Worm (Caenorhabditis elegans) whole organism, L1 larva: ENCODE measurements around the gene srbc-70.

Experiments
- C34B4.2 ChIP-seq: sonication (generic microtip); optimal IDR thresholded peaks from 2 replicates; lab custom pipeline; 2017; ENCODE audit warnings: mild to moderate bottlenecking, missing genetic modification characterization, missing compliant biosample characterization
- F16B12.6 ChIP-seq: fragments of 150-350 bp; optimal IDR thresholded peaks from 2 replicates; lab custom pipeline; 2014; ENCODE audit warnings: missing biosample characterization, missing genetic modification characterization
- ama-1 ChIP-seq: fragments of 150-350 bp; optimal IDR thresholded peaks from 2 replicates; lab custom pipeline; 2014
- blmp-1 ChIP-seq: fragments of 150-350 bp; optimal IDR thresholded peaks from 2 replicates; lab custom pipeline; 2014; ENCODE audit warnings: missing biosample characterization, missing genetic modification characterization
- ceh-63 ChIP-seq: fragments of 200-800 bp; sonication (Bioruptor generic); optimal IDR thresholded peaks from 2 replicates; lab custom pipeline; 2018; ENCODE audit warnings: mild to moderate bottlenecking, missing genetic modification characterization, missing compliant biosample characterization
- ceh-8 ChIP-seq: fragments of 200-800 bp; sonication (Bioruptor generic); optimal IDR thresholded peaks from 2 replicates; lab custom pipeline; 2018; ENCODE audit warnings: mild to moderate bottlenecking, missing genetic modification characterization, moderate library complexity, missing compliant biosample characterization
- ceh-88 ChIP-seq: fragments of 200-800 bp; sonication (Bioruptor generic); IDR thresholded peaks from 2 replicates; pipeline ENCODE4 v1.3.6; 2022; ENCODE audit warnings: missing genetic modification characterization, missing compliant biosample characterization
- ces-1 ChIP-seq: fragments of 150-350 bp; optimal IDR thresholded peaks from 2 replicates; lab custom pipeline; 2014; ENCODE audit warnings: missing biosample characterization, missing genetic modification reagents, missing genetic modification characterization
- dpl-1 ChIP-seq, 3 experiments: fragments of 150-350 bp in 2 of 3; sonication (generic microtip) in 1 of 3; optimal IDR thresholded peaks; 2 replicates each; lab custom pipeline; 2014 to 2017; ENCODE audit warnings: missing biosample characterization in 3 of 3, missing genetic modification characterization in 3 of 3, missing genetic modification reagents in 3 of 3
- dsc-1 ChIP-seq: sonication (generic microtip); optimal IDR thresholded peaks from 2 replicates; lab custom pipeline; 2016; ENCODE audit warnings: mild to moderate bottlenecking, missing genetic modification characterization, missing compliant biosample characterization
- efl-1 ChIP-seq, 4 experiments: fragments of 150-350 bp; optimal IDR thresholded peaks in 3 of 4; peaks in 1 of 4; 1 replicate in 1 of 4; 2 replicates in 3 of 4; lab custom pipeline; 2014; ENCODE audit warnings: missing biosample characterization in 2 of 4, missing genetic modification characterization in 2 of 4, missing genetic modification reagents in 2 of 4
- elt-3 ChIP-seq, 6 experiments: fragments of 150-350 bp in 1 of 6; sonication (generic microtip); optimal IDR thresholded peaks; 2 replicates each; lab custom pipeline; 2017 to 2018; ENCODE audit warnings: missing biosample characterization in 6 of 6, missing genetic modification characterization in 6 of 6, inconsistent platforms in 1 of 6
- fkh-8 ChIP-seq: sonication (generic microtip); optimal IDR thresholded peaks from 2 replicates; lab custom pipeline; 2016; ENCODE audit warnings: mild to moderate bottlenecking, missing genetic modification characterization, missing compliant biosample characterization
- irx-1 ChIP-seq: sonication (generic microtip); optimal IDR thresholded peaks from 2 replicates; lab custom pipeline; 2016; ENCODE audit warnings: missing genetic modification characterization, missing compliant biosample characterization
- jun-1 ChIP-seq: fragments of 150-350 bp; optimal IDR thresholded peaks from 2 replicates; lab custom pipeline; 2014; ENCODE audit warnings: missing biosample characterization, missing genetic modification reagents, missing genetic modification characterization
- lin-35 ChIP-seq, 2 experiments: fragments of 150-350 bp; optimal IDR thresholded peaks; 2 replicates each; lab custom pipeline; 2014; ENCODE audit warnings: missing biosample characterization in 2 of 2, missing genetic modification characterization in 2 of 2, missing genetic modification reagents in 2 of 2
- mdl-1 ChIP-seq, 2 experiments: fragments of 150-350 bp; optimal IDR thresholded peaks; 2 replicates each; lab custom pipeline; 2014 to 2017; ENCODE audit warnings: missing biosample characterization in 2 of 2, missing genetic modification characterization in 2 of 2, inconsistent platforms in 1 of 2
- mep-1 ChIP-seq: fragments of 150-350 bp; optimal IDR thresholded peaks from 2 replicates; lab custom pipeline; 2014; ENCODE audit warnings: missing biosample characterization, missing genetic modification characterization
- nhr-19 ChIP-seq: fragments of 200-800 bp; sonication (Bioruptor generic); conservative IDR thresholded peaks from 2 replicates; pipeline ENCODE4 v1.3.6; 2022; ENCODE audit warnings: missing genetic modification characterization, missing compliant biosample characterization
- nhr-71 ChIP-seq: sonication (generic microtip); optimal IDR thresholded peaks from 2 replicates; lab custom pipeline; 2016; ENCODE audit warnings: mild to moderate bottlenecking, missing genetic modification characterization, moderate library complexity, missing compliant biosample characterization
- nhr-77 ChIP-seq: fragments of 150-350 bp; optimal IDR thresholded peaks from 2 replicates; lab custom pipeline; 2014; ENCODE audit warnings: missing biosample characterization, missing genetic modification characterization
- nhr-85 ChIP-seq: sonication (generic microtip); peaks from one replicate; lab custom pipeline; 2016; ENCODE audit warnings: missing genetic modification characterization, inconsistent platforms, missing compliant biosample characterization
- nhr-90 ChIP-seq: sonication (generic microtip); optimal IDR thresholded peaks from 2 replicates; lab custom pipeline; 2016; ENCODE audit warnings: mild to moderate bottlenecking, missing genetic modification characterization, missing compliant biosample characterization; ENCODE audit not compliant: poor library complexity
- pax-3 ChIP-seq: fragments of 200-800 bp; sonication (Bioruptor generic); optimal IDR thresholded peaks from 2 replicates; lab custom pipeline; 2018; ENCODE audit warnings: mild to moderate bottlenecking, missing genetic modification characterization, moderate library complexity, missing compliant biosample characterization
- rnt-1 ChIP-seq: sonication (generic microtip); optimal IDR thresholded peaks from 2 replicates; lab custom pipeline; 2016; ENCODE audit warnings: mild to moderate bottlenecking, missing genetic modification characterization, moderate library complexity, missing compliant biosample characterization
- skn-1 ChIP-seq: fragments of 150-350 bp; optimal IDR thresholded peaks from 2 replicates; lab custom pipeline; 2014; ENCODE audit warnings: missing biosample characterization, missing genetic modification characterization
- snpc-4 ChIP-seq: fragments of 150-350 bp; optimal IDR thresholded peaks from 2 replicates; lab custom pipeline; 2014; ENCODE audit warnings: missing biosample characterization, missing genetic modification characterization
- snu-23 ChIP-seq: sonication (generic microtip); optimal IDR thresholded peaks from 2 replicates; lab custom pipeline; 2016; ENCODE audit warnings: missing genetic modification characterization, missing compliant biosample characterization
- sox-4 ChIP-seq: sonication (generic microtip); optimal IDR thresholded peaks from 2 replicates; lab custom pipeline; 2016; ENCODE audit warnings: missing genetic modification characterization, missing compliant biosample characterization
- sup-37 ChIP-seq: fragments of 200-800 bp; sonication (Bioruptor generic); optimal IDR thresholded peaks from 2 replicates; lab custom pipeline; 2018; ENCODE audit warnings: mild to moderate bottlenecking, missing genetic modification characterization, missing compliant biosample characterization
- unc-130 ChIP-seq: fragments of 150-350 bp; optimal IDR thresholded peaks from 2 replicates; lab custom pipeline; 2017; ENCODE audit warnings: missing biosample characterization, missing genetic modification characterization, inconsistent platforms
- unc-30 ChIP-seq: sonication (generic microtip); optimal IDR thresholded peaks from 2 replicates; lab custom pipeline; 2017; ENCODE audit warnings: missing biosample characterization, missing genetic modification characterization
- unc-98 ChIP-seq: fragments of 200-800 bp; sonication (Bioruptor generic); IDR thresholded peaks from 2 replicates; pipeline ENCODE4 v1.3.6; 2022; ENCODE audit warnings: missing genetic modification characterization, missing compliant biosample characterization
- zip-4 ChIP-seq: fragments of 200-800 bp; sonication (Bioruptor generic); optimal IDR thresholded peaks from 2 replicates; lab custom pipeline; 2018; ENCODE audit warnings: mild to moderate bottlenecking, missing genetic modification characterization, moderate library complexity, missing compliant biosample characterization
- ztf-11 ChIP-seq, 2 experiments: sonication (generic microtip); optimal IDR thresholded peaks; 2 replicates each; lab custom pipeline; 2016 to 2017; ENCODE audit warnings: missing genetic modification characterization in 2 of 2, missing biosample characterization in 1 of 2, missing compliant biosample characterization in 1 of 2

Gene srbc-70

ce11 chrIV:4247334-4247733 lies 19.5 kb upstream of the srbc-70 start (continued):
- TF ChIP-seq snu-23 (peak; percentile 78), ces-1 (GFP tag; lab: Kevin White, UChicago) (no peak), unc-30 (tag; lab: Kevin White, UChicago) (no peak), sox-4 (no peak), ceh-8 (GFP tag; lab: Kevin White, UChicago) (no peak), nhr-77 (no peak), nhr-19 (GFP tag; lab: Robert Waterston, UW) (peak; percentile 64), jun-1 (tag; lab: Kevin White, UChicago) (no peak), elt-3 (tag; optimal IDR thresholded peaks at IDR 0.05; lab: Kevin White, UChicago) (peak in 2 of 6 experiments; percentile 1 to 39), ztf-11 (tag; optimal IDR thresholded peaks at IDR 0.05; lab: Kevin White, UChicago) (no peak), lin-35 (GFP tag; optimal IDR thresholded peaks at IDR 0.05; lab: Kevin White, UChicago) (peak; percentile 76 to 85), rnt-1 (peak; percentile 59), ceh-63 (GFP tag; lab: Kevin White, UChicago) (no peak), pax-3 (no peak), efl-1 (optimal IDR thresholded peaks at IDR 0.05; lab: Kevin White, UChicago) (peak; percentile 83 to 85), efl-1 (GFP tag; optimal IDR thresholded peaks at IDR 0.05 in 1 of 2; lab: Kevin White, UChicago) (peak; percentile 82 to 98), sup-37 (GFP tag; lab: Kevin White, UChicago) (no peak), nhr-90 (tag; lab: Kevin White, UChicago) (peak; percentile 42), ceh-88 (no peak), ama-1 (no peak), dpl-1 (GFP tag; optimal IDR thresholded peaks at IDR 0.05; lab: Kevin White, UChicago) (peak; percentile 60 to 82 (median 80)), irx-1 (tag; lab: Kevin White, UChicago) (peak; percentile 36), unc-130 (tag; lab: Kevin White, UChicago) (peak; percentile 40), nhr-71 (tag; lab: Kevin White, UChicago) (peak; percentile 80), F16B12.6 (peak; percentile 33), blmp-1 (tag; lab: Kevin White, UChicago) (no peak), unc-98 (no peak), fkh-8 (tag; lab: Kevin White, UChicago) (peak; percentile 39), mep-1 (tag; lab: Kevin White, UChicago) (peak; percentile 75), zip-4 (GFP tag; lab: Kevin White, UChicago) (no peak), skn-1 (peak; percentile 56)

- no peak for TF ChIP-seq nhr-19 (GFP tag; lab: Robert Waterston, UW)
- TF ChIP-seq dsc-1 (tag; lab: Kevin White, UChicago), result no peak
- TF ChIP-seq mdl-1 (tag; optimal IDR thresholded peaks at IDR 0.05; lab: Kevin White, UChicago), result no peak
- TF ChIP-seq nhr-85, result peak; percentile 7
Observed at ce11 chrIV:4246493-4246892, 18.7 kb upstream of the srbc-70 start, which contains the start of gene ttr-20. TSS of gene ttr-20 (plus strand) at chrIV:4246793.

ce11 chrIV:4244510-4244909 lies 16.7 kb upstream of the srbc-70 start, which contains the start of gene col-34:
TSS of gene col-34 (minus strand) at chrIV:4244610.
- TF ChIP-seq blmp-1 (tag; lab: Kevin White, UChicago), result peak; percentile 15
- TF ChIP-seq C34B4.2, result no peak

DNA sequence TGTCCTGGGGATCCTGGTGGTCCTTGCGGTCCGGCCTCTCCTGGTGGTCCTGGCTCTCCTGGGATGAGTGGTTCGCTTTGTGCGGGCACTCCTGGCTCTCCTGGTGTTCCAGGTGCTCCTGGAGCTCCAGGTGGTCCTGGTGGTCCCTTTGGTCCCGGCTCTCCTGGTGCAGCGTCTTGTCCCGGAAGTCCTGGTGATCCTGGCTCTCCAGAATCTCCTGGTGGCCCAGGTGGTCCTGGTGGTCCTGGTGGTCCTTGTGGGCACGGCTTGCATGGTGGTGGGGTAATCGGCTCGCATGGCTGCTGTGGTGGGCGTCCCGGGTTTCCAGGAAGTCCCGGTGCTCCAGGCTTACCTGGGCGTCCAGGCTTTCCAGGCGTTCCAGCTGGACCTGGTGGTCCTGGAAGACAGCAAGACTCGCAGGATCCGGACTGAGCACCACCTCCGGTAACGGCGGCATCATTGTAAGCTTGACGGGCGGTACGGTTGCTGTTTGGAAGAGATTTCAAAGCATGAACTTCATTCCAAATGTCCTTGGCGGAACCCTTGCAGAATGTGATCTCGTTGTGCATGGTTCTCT lies 16.1 kb upstream of the srbc-70 start:
- TF ChIP-seq snpc-4 (tag; lab: Kevin White, UChicago) (no peak), ceh-8 (GFP tag; lab: Kevin White, UChicago) (peak; percentile 70), efl-1 (optimal IDR thresholded peaks at IDR 0.05; lab: Kevin White, UChicago) (no peak), efl-1 (GFP tag; optimal IDR thresholded peaks at IDR 0.05 in 1 of 2; lab: Kevin White, UChicago) (peak in 1 of 2 experiments; percentile 78)
- TF ChIP-seq, all 84 proteins: peak for 2
